Fruit fly (Drosophila melanogaster) Kc167 (cell line): Measurements from ENCODE around the gene CG10089.

Experiments used
- Myc ChIP-seq: fragments of >200 bp; optimal IDR thresholded peaks from 2 replicates; lab custom pipeline; 2017; ENCODE audit warnings: missing external identifiers
- Sin3A ChIP-seq: fragments of >200 bp; optimal IDR thresholded peaks from 2 replicates; lab custom pipeline; 2018; ENCODE audit warnings: missing external identifiers
- h ChIP-seq: fragments of >200 bp; optimal IDR thresholded peaks from 3 replicates; lab custom pipeline; 2018; ENCODE audit warnings: missing external identifiers
- insv ChIP-seq: fragments of >200 bp; optimal IDR thresholded peaks from 3 replicates; lab custom pipeline; 2018; ENCODE audit warnings: missing external identifiers
- psq ChIP-seq: fragments of >200 bp; optimal IDR thresholded peaks from 2 replicates; lab custom pipeline; 2017; ENCODE audit warnings: missing external identifiers
- ttk ChIP-seq: sonication (Bioruptor generic); optimal IDR thresholded peaks from 2 replicates; lab custom pipeline; 2017; ENCODE audit warnings: missing external identifiers

The CG10089 gene

DNA sequence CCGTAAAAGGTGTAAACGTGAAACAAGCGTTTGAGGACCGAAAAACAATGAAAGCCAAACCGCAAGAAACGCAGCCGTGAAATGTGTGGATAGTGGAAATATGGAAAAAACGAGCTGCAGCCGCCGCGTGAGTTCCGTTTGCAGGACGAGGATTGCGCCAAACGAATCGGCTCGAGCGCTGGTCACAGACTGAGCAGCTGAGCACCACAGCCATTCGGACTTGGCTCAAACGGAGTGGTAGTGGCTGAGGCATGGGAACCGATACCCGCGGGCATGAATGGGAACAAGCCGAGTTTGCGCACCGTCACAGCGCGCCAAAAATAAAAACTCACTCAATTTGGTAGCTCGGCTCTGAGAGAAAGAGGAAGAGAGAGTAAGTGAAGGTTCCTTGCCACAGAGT lies at the start of gene CG10089:
Gene CG10089 (minus strand): TSS at position 181 of the 400 bp plus-strand sequence.
- TF ChIP-seq psq (lab: Kevin White, UChicago): no peak

DNA sequence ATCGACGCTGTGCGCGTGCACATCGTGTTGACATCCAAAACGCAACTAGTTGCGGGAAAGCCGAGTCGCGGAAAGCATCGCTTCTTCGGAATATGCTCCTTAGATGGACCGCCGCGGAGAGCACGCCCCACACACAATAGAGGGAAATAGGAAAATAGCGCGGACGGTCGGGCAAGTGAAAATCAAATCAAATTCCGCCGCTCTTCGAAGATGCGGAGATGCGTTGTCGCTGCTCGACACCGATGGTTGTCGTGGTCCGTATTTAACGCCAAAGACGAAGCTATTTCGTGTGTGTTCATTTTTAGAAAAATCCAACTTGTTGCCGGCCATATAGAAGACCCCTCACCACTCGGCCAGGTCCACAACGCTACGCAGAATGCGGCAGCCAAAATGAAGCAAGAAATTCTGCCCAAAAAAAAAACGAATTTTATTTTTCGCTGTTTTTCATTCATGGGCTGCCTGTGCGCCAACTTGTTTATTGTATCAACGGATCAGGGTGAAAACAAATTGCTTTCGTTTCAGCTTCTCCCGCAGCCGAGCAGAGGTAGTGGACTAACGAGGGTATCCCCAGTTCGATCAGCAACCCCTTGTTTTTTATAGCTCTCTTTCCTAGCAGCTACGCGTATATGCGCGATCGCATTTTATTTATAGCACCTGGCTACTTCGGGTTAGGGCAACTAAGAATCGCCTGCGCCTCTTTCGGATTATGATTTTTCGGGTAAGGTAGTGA lies 45.1 kb upstream of the CG10089 start, which contains the start of gene CG10710:
Gene CG10710 (minus strand): TSS at position 51 of the 730 bp plus-strand sequence.
- TF ChIP-seq Sin3A (lab: Kevin White, UChicago) (no peak), Myc (lab: Kevin White, UChicago) (no peak), h (lab: Kevin White, UChicago) (no peak), psq (lab: Kevin White, UChicago) (no peak), ttk (lab: Kevin White, UChicago) (no peak), insv (lab: Kevin White, UChicago) (no peak)

DNA sequence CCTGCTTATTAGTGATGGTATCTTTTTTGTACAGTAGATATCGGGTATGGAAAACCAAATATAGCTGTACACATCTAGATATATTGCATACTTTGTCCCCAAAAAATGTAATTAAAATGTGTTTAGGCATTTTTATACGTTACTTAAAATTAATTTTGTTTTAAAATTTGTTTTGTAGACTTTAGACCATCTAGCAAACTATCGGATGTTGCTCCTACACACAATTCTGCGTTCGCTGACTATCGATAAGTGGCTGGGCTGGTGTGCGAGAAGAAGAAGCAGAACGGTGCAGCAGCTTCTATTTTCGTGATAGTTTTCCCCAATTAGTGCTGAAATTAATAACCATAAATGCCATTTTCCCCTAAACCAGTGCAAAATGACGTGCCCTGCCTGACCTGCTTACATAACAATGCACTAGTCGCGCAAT lies 38.5 kb upstream of the CG10089 start, which contains the start of the genes Vps36 and Liprin-beta:
Gene Vps36 (minus strand): TSS at position 1 of the 427 bp plus-strand sequence.
Gene Liprin-beta (plus strand): TSS at position 143 of the 427 bp plus-strand sequence.
- no peak for TF ChIP-seq psq (lab: Kevin White, UChicago)
- TF ChIP-seq h (lab: Kevin White, UChicago): no peak

DNA sequence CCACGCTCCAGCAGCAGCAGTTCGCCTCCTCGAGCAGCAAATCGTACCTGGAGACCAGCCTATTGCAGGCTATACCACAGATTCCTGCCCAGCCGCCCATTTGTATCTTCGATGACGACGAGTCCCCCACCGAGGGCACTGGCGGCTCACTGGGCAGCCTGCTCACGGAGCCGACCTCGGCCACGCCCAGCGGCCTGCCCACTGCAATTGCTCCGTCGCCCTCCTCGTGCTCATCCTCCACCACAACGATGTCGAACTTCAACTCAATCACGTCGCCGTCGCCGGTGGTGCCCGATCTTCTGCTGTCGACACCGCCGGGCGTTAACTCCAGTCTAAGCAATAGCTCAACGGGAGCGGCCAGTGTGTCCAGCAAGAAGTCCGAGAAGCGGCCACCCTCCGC lies 29.0 kb upstream of the CG10089 start:
- no peak for TF ChIP-seq Sin3A (lab: Kevin White, UChicago)
- TF ChIP-seq psq (lab: Kevin White, UChicago): no peak
- TF ChIP-seq Myc (lab: Kevin White, UChicago): no peak
- no peak for TF ChIP-seq insv (lab: Kevin White, UChicago)
- no peak for TF ChIP-seq ttk (lab: Kevin White, UChicago)
- no peak for TF ChIP-seq h (lab: Kevin White, UChicago)

DNA sequence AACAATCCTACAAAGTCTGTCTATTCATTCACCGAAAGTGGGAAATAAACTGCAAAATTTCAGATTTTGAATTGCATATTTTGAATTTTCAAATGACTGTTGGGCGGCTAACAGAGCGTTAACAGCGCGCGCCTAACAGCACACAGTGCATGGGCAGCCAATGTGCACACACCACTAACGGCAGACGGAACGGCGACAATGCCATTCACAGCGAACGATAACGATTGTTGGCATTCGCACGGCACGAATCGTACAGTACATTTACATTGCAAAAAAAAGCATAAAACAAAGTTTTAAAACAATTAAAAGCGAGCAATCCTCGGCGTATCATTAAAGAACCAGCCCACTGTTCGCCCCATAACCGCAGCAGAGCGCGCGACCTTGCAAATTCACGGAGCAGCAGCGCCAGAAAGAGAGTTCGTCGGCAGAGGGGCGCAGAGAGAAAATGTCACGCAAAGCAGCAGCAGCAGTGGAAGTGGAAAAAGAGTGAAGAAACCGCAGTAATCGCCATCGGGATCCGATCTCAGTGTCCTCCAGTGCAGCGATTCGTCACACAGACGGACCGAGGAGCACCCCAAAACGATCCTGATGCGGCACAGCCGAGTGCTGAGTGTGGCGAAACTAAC lies 28.0 kb upstream of the CG10089 start, which contains the start of gene Spt20:
Gene Spt20 (plus strand): TSS at position 224 of the 626 bp plus-strand sequence.
- TF ChIP-seq Myc (lab: Kevin White, UChicago) (no peak), psq (lab: Kevin White, UChicago) (no peak)

DNA sequence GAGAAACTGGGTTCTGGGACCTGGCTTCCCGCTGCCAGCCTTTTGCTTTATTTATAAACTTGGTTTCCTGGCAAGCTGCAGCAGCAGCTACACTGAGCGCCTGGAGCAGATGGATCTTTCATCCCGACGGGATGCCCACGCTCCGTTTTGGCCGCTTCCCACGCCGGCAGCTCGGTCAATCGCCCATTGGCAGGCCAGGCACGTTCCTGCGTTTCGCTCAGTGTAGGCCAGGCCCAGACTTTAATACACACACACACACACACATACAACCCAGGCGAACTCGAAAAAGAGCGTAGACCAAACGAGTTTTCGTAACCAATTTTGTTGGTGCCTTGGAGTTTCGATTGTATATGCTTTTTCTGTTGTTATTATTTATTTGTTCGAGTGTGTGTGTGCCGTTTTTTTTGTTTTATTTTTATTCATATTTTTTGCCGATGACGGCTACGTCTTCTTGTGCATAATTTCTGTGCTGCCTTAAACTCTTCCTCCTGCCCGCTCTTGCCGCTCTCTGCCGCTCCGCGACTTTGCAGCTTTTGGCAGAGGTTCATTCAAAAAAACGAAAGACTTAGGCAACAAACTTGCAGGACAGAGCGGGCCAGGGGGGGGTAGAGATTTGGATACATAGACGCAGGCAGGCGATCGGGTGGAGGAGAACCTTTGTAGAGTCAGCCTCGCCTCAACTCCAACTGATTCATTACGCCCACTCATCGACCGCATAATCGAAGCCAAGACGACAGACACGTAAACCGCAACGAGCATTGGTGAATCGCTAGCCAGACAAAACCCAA lies 25.5 kb upstream of the CG10089 start:
- no peak for TF ChIP-seq Sin3A (lab: Kevin White, UChicago)
- TF ChIP-seq h (lab: Kevin White, UChicago): no peak
- TF ChIP-seq insv (lab: Kevin White, UChicago): no peak
- no peak for TF ChIP-seq Myc (lab: Kevin White, UChicago)
- TF ChIP-seq ttk (lab: Kevin White, UChicago): no peak
- TF ChIP-seq psq (lab: Kevin White, UChicago): no peak

DNA sequence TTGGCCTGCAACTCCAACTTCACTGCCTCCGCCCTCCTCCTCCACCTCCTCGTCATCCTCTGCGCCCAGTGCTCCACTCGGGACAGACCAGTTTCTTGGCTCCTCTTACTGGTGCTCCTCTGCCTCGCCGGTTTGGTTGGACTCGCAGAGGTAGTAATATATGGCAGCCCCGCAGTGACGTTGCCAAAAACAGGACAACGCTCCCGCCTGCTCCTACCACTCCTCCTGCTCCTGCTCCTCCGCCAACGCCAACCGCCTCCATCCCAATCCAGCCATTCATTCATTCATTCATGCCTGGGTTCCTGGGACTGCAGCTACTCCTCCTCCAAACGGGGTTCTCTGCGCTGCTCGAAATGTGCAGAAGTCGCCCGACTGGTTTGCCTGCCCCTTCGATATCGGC lies 24.9 kb upstream of the CG10089 start:
- TF ChIP-seq insv (lab: Kevin White, UChicago) (no peak), psq (lab: Kevin White, UChicago) (no peak), Myc (lab: Kevin White, UChicago) (no peak), Sin3A (lab: Kevin White, UChicago) (no peak), ttk (lab: Kevin White, UChicago) (no peak)

DNA sequence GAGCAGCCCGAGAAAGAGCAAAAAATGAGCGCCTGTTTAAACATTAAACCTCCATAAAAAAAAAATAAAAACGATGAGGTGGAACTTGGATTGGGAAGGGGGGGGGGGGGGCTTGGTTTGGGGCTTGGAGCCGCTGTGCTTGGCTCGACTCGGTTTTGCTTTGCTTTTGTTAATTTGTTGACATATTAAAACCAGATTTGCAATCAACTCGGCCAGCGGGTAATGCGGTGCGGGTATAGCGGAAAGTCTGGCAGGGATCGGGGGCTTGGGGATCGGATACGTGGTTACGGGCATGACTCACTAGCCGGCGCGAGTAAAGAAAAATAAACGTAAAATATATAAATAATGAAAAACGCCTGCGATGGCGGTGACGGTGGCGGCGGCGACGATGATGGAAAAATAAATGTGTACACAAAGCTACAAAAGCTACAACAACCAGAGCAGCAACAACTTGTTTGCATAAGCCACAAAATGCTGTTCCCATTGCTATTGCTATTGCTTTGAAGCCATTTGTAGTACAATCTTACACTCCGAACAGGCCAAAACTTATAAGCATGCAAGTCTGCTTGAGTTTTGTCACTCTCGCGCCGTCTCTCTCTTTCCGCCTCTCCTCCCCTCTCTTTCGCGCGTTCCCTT lies 23.3 kb upstream of the CG10089 start:
- TF ChIP-seq ttk (lab: Kevin White, UChicago): no peak
- no peak for TF ChIP-seq Sin3A (lab: Kevin White, UChicago)
- TF ChIP-seq psq (lab: Kevin White, UChicago): no peak
- TF ChIP-seq Myc (lab: Kevin White, UChicago): no peak
- no peak for TF ChIP-seq h (lab: Kevin White, UChicago)
- TF ChIP-seq insv (lab: Kevin White, UChicago): no peak

DNA sequence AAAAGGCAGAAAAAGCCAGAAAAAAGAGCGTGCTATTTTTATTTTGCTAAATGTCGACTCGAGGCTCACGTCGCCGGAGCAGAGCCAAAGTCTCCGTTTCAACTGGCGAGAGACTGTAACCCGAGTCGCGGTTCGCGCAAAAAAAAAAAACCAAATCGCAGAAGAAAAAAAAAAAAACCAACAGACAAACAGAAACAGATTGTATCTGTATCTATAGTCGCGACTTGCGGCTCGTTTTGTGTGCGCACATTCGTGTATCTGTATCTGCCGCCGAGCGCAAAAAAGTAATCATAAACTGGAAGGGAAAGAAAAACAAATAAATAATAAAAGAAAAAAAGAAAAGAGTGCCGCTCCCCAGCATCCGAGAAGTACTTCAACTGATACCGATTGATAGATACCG lies 20.5 kb upstream of the CG10089 start:
- TF ChIP-seq h (lab: Kevin White, UChicago) (no peak), psq (lab: Kevin White, UChicago) (no peak), Myc (lab: Kevin White, UChicago) (no peak), ttk (lab: Kevin White, UChicago) (no peak), Sin3A (lab: Kevin White, UChicago) (no peak), insv (lab: Kevin White, UChicago) (no peak)

DNA sequence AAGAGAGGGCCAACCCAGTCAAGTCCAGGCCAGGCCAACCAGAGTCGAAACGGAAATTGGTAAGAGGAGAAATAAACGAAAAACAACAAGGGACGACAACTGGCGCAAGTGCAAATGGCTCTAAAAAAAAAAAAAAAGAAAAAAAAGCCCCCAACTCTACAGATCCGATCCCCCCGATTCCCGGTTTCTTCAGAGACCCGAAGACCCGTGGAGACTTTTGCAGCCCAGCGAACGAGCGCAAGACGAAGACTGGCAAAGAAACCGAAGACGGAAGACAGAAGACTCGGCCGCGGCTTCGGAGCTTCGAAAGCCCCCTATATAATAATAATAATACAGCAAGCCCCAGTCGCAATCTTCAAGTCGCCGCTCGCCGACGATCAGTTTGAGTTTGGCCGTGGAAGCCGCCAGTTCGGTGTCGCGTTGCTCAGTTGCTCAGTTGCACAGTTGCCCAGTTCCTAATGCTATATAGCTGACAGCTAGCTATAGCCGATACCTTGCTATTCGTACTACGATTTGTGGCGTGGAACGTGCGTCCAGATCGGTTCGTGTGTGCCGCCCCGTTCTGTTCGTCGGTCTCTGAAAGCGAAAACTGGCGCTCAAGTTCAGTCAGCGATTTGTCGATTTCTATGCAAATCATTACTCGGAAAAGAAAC lies 19.9 kb upstream of the CG10089 start:
- TF ChIP-seq insv (lab: Kevin White, UChicago): no peak
- TF ChIP-seq Sin3A (lab: Kevin White, UChicago): no peak
- no peak for TF ChIP-seq Myc (lab: Kevin White, UChicago)
- no peak for TF ChIP-seq h (lab: Kevin White, UChicago)
- TF ChIP-seq psq (lab: Kevin White, UChicago): no peak
- TF ChIP-seq ttk (lab: Kevin White, UChicago): no peak
